Fruit fly (Drosophila melanogaster): Measurements from ENCODE around the gene CG32152.

Gene CG32152

dm6 chr3L:16149418-16150160 lies 5.8 kb upstream of the CG32152 start (continued):
- TF ChIP-seq sd (tag; optimal IDR thresholded peaks at IDR 0.05), result peak; percentile 28
- TF ChIP-seq CG9817 (tag; optimal IDR thresholded peaks at IDR 0.05), result no peak
- no peak for TF ChIP-seq CG11723 (GFP tag; optimal IDR thresholded peaks at IDR 0.05)
- no peak for TF ChIP-seq salm (tag; optimal IDR thresholded peaks at IDR 0.05)
- peak; percentile 20 to 29 for TF ChIP-seq chif (GFP tag; optimal IDR thresholded peaks at IDR 0.05)
- TF ChIP-seq ranshi (GFP tag; IDR thresholded peaks at IDR 0.05), result no peak
- no peak for TF ChIP-seq CG12104 (GFP tag; optimal IDR thresholded peaks at IDR 0.05)
- peak; percentile 8 for TF ChIP-seq CG3281 (GFP tag; optimal IDR thresholded peaks at IDR 0.05)
- no peak for TF ChIP-seq sim (GFP tag; IDR thresholded peaks at IDR 0.05)
- no peak for TF ChIP-seq Sry-β (GFP tag; optimal IDR thresholded peaks at IDR 0.05)
- TF ChIP-seq esg (GFP tag; conservative IDR thresholded peaks at IDR 0.05), result no peak
- no peak for TF ChIP-seq NfI (GFP tag; optimal IDR thresholded peaks at IDR 0.05)
- TF ChIP-seq crc (GFP tag; optimal IDR thresholded peaks at IDR 0.05), result no peak
- TF ChIP-seq nerfin-2 (GFP tag; IDR thresholded peaks at IDR 0.05; ENCODE audit: partially characterized antibody), result no peak
- no peak for TF ChIP-seq CG7372 (GFP tag; IDR thresholded peaks at IDR 0.05)
- no peak for TF ChIP-seq nom (GFP tag; optimal IDR thresholded peaks at IDR 0.05)
- no peak for TF ChIP-seq CG3407 (GFP tag; optimal IDR thresholded peaks at IDR 0.05)
- TF ChIP-seq cas (GFP tag; IDR thresholded peaks at IDR 0.05), result no peak
- no peak for TF ChIP-seq Gug (GFP tag; IDR thresholded peaks at IDR 0.05)
- 0 out of 2 replicates have a peak, but pooled peaks have one; percentile 25 for TF ChIP-seq vvl (GFP tag; IDR thresholded peaks at IDR 0.05)
- TF ChIP-seq Ssrp (tag; optimal IDR thresholded peaks at IDR 0.05), result no peak
- no peak for TF ChIP-seq knrl (GFP tag; IDR thresholded peaks at IDR 0.05; ENCODE audit: partially characterized antibody)
- 0 out of 2 replicates have a peak, but pooled peaks have one; percentile 26 for TF ChIP-seq seq (GFP tag; IDR thresholded peaks at IDR 0.05)
- TF ChIP-seq CG10565 (GFP tag; optimal IDR thresholded peaks at IDR 0.05), result no peak
- TF ChIP-seq Sry-δ (GFP tag; optimal IDR thresholded peaks at IDR 0.05), result no peak
- no peak for TF ChIP-seq scrt (GFP tag; optimal IDR thresholded peaks at IDR 0.05)
- peak; percentile 36 for TF ChIP-seq GATAe (GFP tag; conservative IDR thresholded peaks at IDR 0.05)
- TF ChIP-seq CG4707 (GFP tag; optimal IDR thresholded peaks at IDR 0.05), result no peak
- no peak for TF ChIP-seq Drgx (GFP tag; IDR thresholded peaks at IDR 0.05)
- no peak for TF ChIP-seq CG9797 (GFP tag; optimal IDR thresholded peaks at IDR 0.05)
- TF ChIP-seq sob (GFP tag; IDR thresholded peaks at IDR 0.05), result no peak
- TF ChIP-seq MTF-1 (GFP tag; optimal IDR thresholded peaks at IDR 0.05; ENCODE audit: borderline replicate concordance), result no peak
- TF ChIP-seq CG13424 (tag; optimal IDR thresholded peaks at IDR 0.05), result peak; percentile 24
- TF ChIP-seq da (GFP tag; optimal IDR thresholded peaks at IDR 0.05), result no peak
- TF ChIP-seq HLH4C (GFP tag; IDR thresholded peaks at IDR 0.05; ENCODE audit: partially characterized antibody), result no peak
- TF ChIP-seq MBD-R2 (GFP tag; IDR thresholded peaks at IDR 0.05), result 0 out of 2 replicates have a peak, but pooled peaks have one; percentile 8
- TF ChIP-seq crol (GFP tag; IDR thresholded peaks at IDR 0.05), result no peak
- TF ChIP-seq cad (GFP tag; optimal IDR thresholded peaks at IDR 0.05), result no peak
- peak; percentile 63 for TF ChIP-seq lab (GFP tag; optimal IDR thresholded peaks at IDR 0.05)
- peak; percentile 23 for TF ChIP-seq Side (GFP tag; optimal IDR thresholded peaks at IDR 0.05)
- peak; percentile 15 for TF ChIP-seq CG1603 (tag; optimal IDR thresholded peaks at IDR 0.05)
- no peak for TF ChIP-seq CG2712 (tag; optimal IDR thresholded peaks at IDR 0.05)
- TF ChIP-seq CG4730 (GFP tag; IDR thresholded peaks at IDR 0.05), result 0 out of 2 replicates have a peak, but pooled peaks have one; percentile 14
- TF ChIP-seq CG3838 (GFP tag; optimal IDR thresholded peaks at IDR 0.05), result no peak
- no peak for TF ChIP-seq pzg (GFP tag; optimal IDR thresholded peaks at IDR 0.05)
- TF ChIP-seq yki (optimal IDR thresholded peaks at IDR 0.05), result no peak
- TF ChIP-seq Hr39 (optimal IDR thresholded peaks at IDR 0.05), result no peak
- TF ChIP-seq grn (GFP tag; optimal IDR thresholded peaks at IDR 0.05), result no peak
- TF ChIP-seq Ada2b (GFP tag; IDR thresholded peaks at IDR 0.05), result no peak
- TF ChIP-seq Aef1 (GFP tag; IDR thresholded peaks at IDR 0.05), result no peak
